Fruit fly (Drosophila melanogaster) whole organism, pupa: ENCODE measurements around the gene CG4042.

Source experiments
- CG12605 ChIP-seq: fragments of 200-800 bp; sonication (Bioruptor generic); IDR thresholded peaks from 2 replicates; pipeline ENCODE4 v1.3.6; 2022; ENCODE audit warnings: missing biosample characterization, missing genetic modification characterization
- CG13204 ChIP-seq: fragments of 200-800 bp; sonication (Bioruptor generic); optimal IDR thresholded peaks from 2 replicates; lab custom pipeline; 2018; ENCODE audit warnings: missing biosample characterization, mild to moderate bottlenecking, missing genetic modification characterization, moderate library complexity
- CG8301 ChIP-seq: fragments of 200-800 bp; sonication (Bioruptor generic); optimal IDR thresholded peaks from 2 replicates; lab custom pipeline; 2018; ENCODE audit warnings: missing biosample characterization, mild to moderate bottlenecking, missing genetic modification characterization
- EcR ChIP-seq: fragments of 200-800 bp; sonication (Bioruptor generic); optimal IDR thresholded peaks from 3 replicates; lab custom pipeline; 2019; ENCODE audit warnings: missing biosample characterization, missing genetic modification characterization, mild to moderate bottlenecking, moderate library complexity, missing genetic modification reagents
- Snoo ChIP-seq: fragments of 200-800 bp; sonication (Bioruptor generic); optimal IDR thresholded peaks from 3 replicates; lab custom pipeline; 2017; ENCODE audit warnings: missing biosample characterization, mild to moderate bottlenecking, missing genetic modification characterization, inconsistent platforms

- TF ChIP-seq Snoo (tag; lab: Kevin White, UChicago) (no peak), CG8301 (tag; lab: Kevin White, UChicago) (no peak), CG12605 (no peak), EcR (GFP tag; lab: Kevin White, UChicago) (no peak), CG13204 (GFP tag; lab: Kevin White, UChicago) (no peak)
Observed at dm6 chr3L:20789299-20789698, 18.0 kb upstream of the CG4042 start.
